Fruit fly (Drosophila melanogaster): ENCODE data around the gene CG13912.

The CG13912 gene

dm6 chr3L:1149230-1149629 is 40.2 kb upstream of the CG13912 start (continued):
- TF ChIP-seq pdm3 (GFP tag; optimal IDR thresholded peaks at IDR 0.05) (peak; percentile 6), Hr38 (GFP tag; optimal IDR thresholded peaks at IDR 0.05) (no peak), OdsH (GFP tag; optimal IDR thresholded peaks at IDR 0.05) (peak; percentile 20), Eip78C (GFP tag) (peak; percentile 36), net (GFP tag; optimal IDR thresholded peaks at IDR 0.05) (peak; percentile 6)

DNA sequence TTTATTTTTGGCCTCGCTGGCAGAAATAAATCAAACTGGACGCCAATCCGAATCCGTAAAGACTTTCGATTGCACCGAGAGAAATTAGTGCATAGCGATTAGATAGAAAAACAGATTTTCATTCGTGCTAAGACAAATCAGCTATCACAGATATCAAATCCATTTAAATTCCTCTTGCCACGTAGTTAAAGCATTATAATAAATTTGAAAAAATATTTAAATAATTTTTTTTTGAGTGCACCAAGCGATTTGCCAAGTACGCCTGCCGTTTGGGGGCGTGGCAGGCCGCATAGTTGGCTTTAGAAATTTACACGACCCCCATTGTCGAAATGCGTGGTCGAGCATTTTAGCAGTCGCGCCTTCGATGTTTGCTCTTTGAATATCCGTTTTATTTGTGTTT is 37.7 kb upstream of the CG13912 start:
- no peak for TF ChIP-seq CG4318 (GFP tag; optimal IDR thresholded peaks at IDR 0.05)
- TF ChIP-seq CG11902 (GFP tag; optimal IDR thresholded peaks at IDR 0.05), result no peak
- no peak for TF ChIP-seq Hr4 (GFP tag; optimal IDR thresholded peaks at IDR 0.05)
- TF ChIP-seq topi (GFP tag; optimal IDR thresholded peaks at IDR 0.05), result no peak
- TF ChIP-seq Met (GFP tag; optimal IDR thresholded peaks at IDR 0.05), result no peak
- TF ChIP-seq esn (GFP tag; optimal IDR thresholded peaks at IDR 0.05), result peak; percentile 28
- peak; percentile 50; the same call in 2 of the 3 replicates for TF ChIP-seq CG6163 (GFP tag; IDR thresholded peaks at IDR 0.05)
- peak; percentile 54 for TF ChIP-seq Eip78C (GFP tag)
- TF ChIP-seq fd59A (GFP tag; optimal IDR thresholded peaks at IDR 0.05), result no peak
- no peak for TF ChIP-seq Hr39 (GFP tag; optimal IDR thresholded peaks at IDR 0.05)
- TF ChIP-seq achi (GFP tag; optimal IDR thresholded peaks at IDR 0.05), result no peak
- TF ChIP-seq acj6 (GFP tag; optimal IDR thresholded peaks at IDR 0.05), result no peak
- no peak for TF ChIP-seq CG16779 (tag; optimal IDR thresholded peaks at IDR 0.05)
- no peak for TF ChIP-seq CG32006 (GFP tag; optimal IDR thresholded peaks at IDR 0.05)
- TF ChIP-seq salr (GFP tag; optimal IDR thresholded peaks at IDR 0.05), result no peak
- no peak for TF ChIP-seq Eip75B (GFP tag; optimal IDR thresholded peaks at IDR 0.05)
- TF ChIP-seq CG31627 (GFP tag; optimal IDR thresholded peaks at IDR 0.05), result no peak
- no peak for TF ChIP-seq net (GFP tag; optimal IDR thresholded peaks at IDR 0.05)
- TF ChIP-seq svp (GFP tag), result peak; percentile 71
- no peak for TF ChIP-seq CG15336 (GFP tag; IDR thresholded peaks at IDR 0.05)
- TF ChIP-seq CG8319 (GFP tag; optimal IDR thresholded peaks at IDR 0.05), result no peak
- no peak for TF ChIP-seq CG34406 (GFP tag; optimal IDR thresholded peaks at IDR 0.05)
- TF ChIP-seq Sox14 (GFP tag; optimal IDR thresholded peaks at IDR 0.05), result no peak
- TF ChIP-seq Ets21C (GFP tag; optimal IDR thresholded peaks at IDR 0.05), result no peak
- TF ChIP-seq CG6854 (GFP tag; optimal IDR thresholded peaks at IDR 0.05), result no peak
- no peak for TF ChIP-seq ss (GFP tag; optimal IDR thresholded peaks at IDR 0.05)
- peak; percentile 8 for TF ChIP-seq lz (GFP tag; optimal IDR thresholded peaks at IDR 0.05)
- TF ChIP-seq Gug (GFP tag; IDR thresholded peaks at IDR 0.05), result no peak
- TF ChIP-seq fkh (GFP tag; optimal IDR thresholded peaks at IDR 0.05), result peak; percentile 63
- TF ChIP-seq CG3919 (GFP tag; optimal IDR thresholded peaks at IDR 0.05), result peak; percentile 6
- no peak for TF ChIP-seq CG7368 (GFP tag; optimal IDR thresholded peaks at IDR 0.05)
- no peak for TF ChIP-seq CG1621 (tag; optimal IDR thresholded peaks at IDR 0.05)
- TF ChIP-seq CG11762 (GFP tag; optimal IDR thresholded peaks at IDR 0.05; ENCODE audit: insufficient read depth), result no peak
- peak; percentile 15 for TF ChIP-seq Smox (GFP tag; optimal IDR thresholded peaks at IDR 0.05)
- no peak for TF ChIP-seq dsx (GFP tag; optimal IDR thresholded peaks at IDR 0.05; ENCODE audit: poor library complexity, severe bottlenecking)
- TF ChIP-seq CG8119 (GFP tag; IDR thresholded peaks at IDR 0.05), result no peak
- no peak for TF ChIP-seq Sox15 (GFP tag; optimal IDR thresholded peaks at IDR 0.05)

- peak; percentile 42 for TF ChIP-seq svp (GFP tag)
- no peak for TF ChIP-seq CG3919 (GFP tag; optimal IDR thresholded peaks at IDR 0.05)
Measured at dm6 chr3L:1152540-1153348, 36.6 kb upstream of the CG13912 start.
